Worm (Caenorhabditis elegans) whole organism, L4 larva: ENCODE results near the gene F10E7.1.

Source experiments
- ceh-20 ChIP-seq: fragments of 200-800 bp; sonication (Bioruptor generic); IDR thresholded peaks from 2 replicates; pipeline ENCODE4 v1.3.6; 2022; ENCODE audit warnings: missing genetic modification reagents, missing genetic modification characterization, missing compliant biosample characterization
- lin-1 ChIP-seq: fragments of 200-800 bp; sonication (Bioruptor generic); IDR thresholded peaks from 2 replicates; pipeline ENCODE4 v1.3.6; 2022; ENCODE audit warnings: missing genetic modification reagents, missing genetic modification characterization, missing compliant biosample characterization
- mxl-2 ChIP-seq: fragments of 200-800 bp; sonication (Bioruptor generic); conservative IDR thresholded peaks from 2 replicates; pipeline ENCODE4 v1.3.6; 2022; ENCODE audit warnings: missing genetic modification reagents, missing genetic modification characterization, missing compliant biosample characterization
- pqm-1 ChIP-seq: sonication (generic microtip); optimal IDR thresholded peaks from 2 replicates; lab custom pipeline; 2017; ENCODE audit warnings: missing biosample characterization, missing genetic modification characterization

DNA sequence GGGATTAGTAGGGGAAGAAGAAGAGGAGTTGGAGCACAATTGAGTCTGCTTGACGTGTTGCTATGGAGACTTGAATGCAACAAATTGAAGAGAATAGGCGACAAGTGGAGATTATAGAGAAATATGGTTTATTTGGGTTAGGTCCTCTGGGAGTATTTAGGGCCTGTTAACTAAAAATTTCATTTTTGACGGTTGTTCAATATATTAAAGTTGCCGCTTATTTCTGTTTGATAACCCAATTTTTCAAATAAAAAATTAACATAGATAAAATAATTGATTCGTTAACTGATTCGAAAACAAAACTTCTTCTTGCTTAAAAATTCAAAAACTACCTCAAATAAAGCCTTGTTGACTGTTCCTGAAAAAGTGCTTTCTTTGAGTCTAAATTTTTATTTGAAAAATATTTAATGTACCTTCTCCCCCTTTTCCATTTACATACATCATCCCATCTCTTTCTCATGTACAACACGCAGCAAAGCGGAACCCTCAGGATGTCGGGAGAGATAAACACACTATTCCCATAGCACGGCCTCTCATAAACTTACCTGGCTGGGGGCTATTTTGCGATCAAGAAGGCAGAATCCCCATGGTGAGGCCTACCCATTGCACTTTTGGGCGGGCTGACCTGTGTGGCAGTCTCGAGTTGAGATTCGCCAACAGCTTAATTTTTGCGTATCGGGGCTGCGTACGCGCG is 44.9 kb downstream of the F10E7.1 start, which contains the start of gene dyf-13:
- TF ChIP-seq pqm-1 (tag; lab: Kevin White, UChicago) (no peak), lin-1 (GFP tag; lab: Robert Waterston, UW) (no peak), ceh-20 (GFP tag; lab: Robert Waterston, UW) (no peak), mxl-2 (GFP tag; lab: Robert Waterston, UW) (no peak)
